Worm (Caenorhabditis elegans): ENCODE results near the gene kvs-3.

The kvs-3 gene

DNA sequence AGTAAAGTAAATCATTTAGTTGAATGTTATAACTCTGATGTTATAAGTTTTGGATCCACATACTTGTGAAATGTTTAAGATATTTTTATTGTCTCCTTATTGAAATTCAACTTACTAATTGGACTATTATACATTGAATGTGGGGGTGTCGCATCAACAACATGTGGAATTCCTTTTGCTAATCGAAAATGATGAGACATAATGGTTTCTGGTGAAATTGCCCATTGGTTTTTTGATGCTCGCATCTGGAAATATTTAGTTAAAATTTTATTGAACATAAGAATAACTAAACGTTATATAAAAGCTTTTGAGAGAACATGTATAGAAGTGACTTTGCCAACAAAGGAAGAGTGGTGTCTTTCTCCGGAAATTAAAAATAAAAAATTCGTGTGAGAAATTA is 26.2 kb upstream of the kvs-3 start, which contains the start of gene ZK682.7:
TSS of gene ZK682.7 (minus strand) at position 247 of the 400 bp plus-strand sequence.
- no peak for TF ChIP-seq lim-7 (GFP tag; IDR thresholded peaks at IDR 0.05)
- no peak for TF ChIP-seq daf-12 (tag; optimal IDR thresholded peaks at IDR 0.05)

DNA sequence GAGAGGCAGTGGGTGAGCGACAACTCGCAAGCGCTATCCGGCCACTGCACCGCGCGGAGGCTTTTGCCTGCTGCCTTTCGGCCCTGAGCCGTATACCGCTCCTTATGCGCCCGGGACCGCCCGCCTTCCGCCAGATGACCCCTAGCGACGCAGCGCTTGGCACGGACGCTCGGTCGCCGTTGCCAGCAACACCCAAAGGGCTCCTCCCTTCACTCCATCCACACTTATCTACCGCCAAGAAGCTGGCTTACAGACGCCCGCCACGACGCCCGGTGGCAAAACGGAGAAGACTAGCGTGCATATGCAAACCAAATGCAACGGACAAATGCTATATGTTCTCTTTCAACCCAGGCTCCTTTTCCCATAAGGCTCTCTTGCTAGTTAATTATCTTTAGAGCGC is 24.8 kb upstream of the kvs-3 start:
- peak in 1 of 2 experiments; percentile 62; a peak in 1 of 4 replicates for TF ChIP-seq madf-5 (GFP tag; IDR thresholded peaks at IDR 0.05)
- no peak for TF ChIP-seq Y75B8A.6 (GFP tag; IDR thresholded peaks at IDR 0.05)
- no peak for TF ChIP-seq hlh-30 (tag; optimal IDR thresholded peaks at IDR 0.05; ENCODE audit: insufficient read depth)
- peak; percentile 33; the same call in 1 of the 2 replicates for TF ChIP-seq hmg-1.1 (GFP tag; IDR thresholded peaks at IDR 0.05)
- TF ChIP-seq rbr-2 (tag; optimal IDR thresholded peaks at IDR 0.05), result peak; percentile 43
- no peak for TF ChIP-seq ztf-7 (tag; optimal IDR thresholded peaks at IDR 0.05)
- TF ChIP-seq set-16 (GFP tag; IDR thresholded peaks at IDR 0.05), result peak; percentile 98
- peak; percentile 86 for TF ChIP-seq egl-43 (GFP tag; IDR thresholded peaks at IDR 0.05)
- no peak for TF ChIP-seq pqm-1 (tag; optimal IDR thresholded peaks at IDR 0.05)
- 0 out of 2 replicates have a peak, but pooled peaks have one; percentile 5 for TF ChIP-seq vab-7 (GFP tag; IDR thresholded peaks at IDR 0.05)

DNA sequence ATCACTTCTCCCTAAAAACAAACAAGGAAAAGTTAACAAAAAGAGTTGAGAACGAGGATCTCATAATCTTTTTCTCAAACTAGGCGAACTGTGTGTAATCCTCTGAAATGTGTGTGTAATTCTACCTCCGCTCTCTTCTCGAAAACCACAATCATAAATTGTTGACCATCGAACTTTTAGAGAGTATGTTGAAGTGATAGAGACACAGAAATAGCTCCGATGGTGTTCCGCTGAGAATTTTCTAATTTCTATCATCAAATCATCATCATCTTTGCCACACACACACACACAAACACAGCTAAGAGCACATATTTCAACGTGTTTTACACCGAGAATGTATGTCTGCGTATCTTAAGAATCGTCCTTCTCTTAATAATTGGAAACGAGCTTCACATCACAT is 22.5 kb upstream of the kvs-3 start:
- TF ChIP-seq php-3 (GFP tag; IDR thresholded peaks at IDR 0.05) (no peak), zfp-3 (GFP tag; conservative IDR thresholded peaks at IDR 0.05) (no peak), lir-3 (tag; optimal IDR thresholded peaks at IDR 0.05) (no peak), unc-62 (GFP tag; optimal IDR thresholded peaks at IDR 0.05 in 1 of 2) (peak in 1 of 2 experiments; percentile 87), unc-62 (tag; optimal IDR thresholded peaks at IDR 0.05) (no peak)

DNA sequence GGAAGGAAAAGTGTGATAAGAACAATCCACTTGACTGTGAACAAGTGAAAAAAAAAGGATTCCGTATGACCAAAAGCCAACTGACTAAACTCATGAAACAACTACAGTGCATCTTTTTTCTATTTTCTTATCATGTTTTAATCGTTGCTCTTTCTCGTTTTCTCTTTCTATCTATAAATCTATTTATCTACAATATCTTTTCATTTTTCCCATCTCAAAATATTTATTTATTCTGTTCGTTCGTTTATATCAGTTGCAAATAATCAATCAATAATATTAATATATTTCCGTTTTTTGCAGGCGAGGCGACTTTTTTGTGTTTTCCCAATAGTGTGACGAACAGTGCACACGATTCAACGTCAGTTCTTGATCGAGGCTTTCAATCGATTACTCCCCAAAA is 20.8 kb upstream of the kvs-3 start, which contains the start of gene F44A2.5:
TSS of gene F44A2.5 (plus strand) at position 301 of the 400 bp plus-strand sequence.
- TF ChIP-seq nhr-25 (tag; optimal IDR thresholded peaks at IDR 0.05; ENCODE audit: borderline replicate concordance, insufficient read depth) (no peak), F44E2.7 (GFP tag; IDR thresholded peaks at IDR 0.05) (no peak), zfp-3 (GFP tag; conservative IDR thresholded peaks at IDR 0.05) (no peak), mdt-29 (GFP tag; IDR thresholded peaks at IDR 0.05) (no peak), hif-1 (tag; optimal IDR thresholded peaks at IDR 0.05) (no peak), ceh-62 (tag; optimal IDR thresholded peaks at IDR 0.05) (no peak), R02D3.7 (tag; optimal IDR thresholded peaks at IDR 0.05) (no peak), F26F4.8 (GFP tag; conservative IDR thresholded peaks at IDR 0.05) (no peak), dmd-6 (GFP tag; IDR thresholded peaks at IDR 0.05) (no peak), ama-1 (optimal IDR thresholded peaks at IDR 0.05) (no peak), ces-1 (GFP tag; optimal IDR thresholded peaks at IDR 0.05) (no peak), daf-16 (GFP tag; optimal IDR thresholded peaks at IDR 0.05) (no peak), daf-16 (tag; optimal IDR thresholded peaks at IDR 0.05) (no peak), mxl-2 (GFP tag; conservative IDR thresholded peaks at IDR 0.05) (no peak)

DNA sequence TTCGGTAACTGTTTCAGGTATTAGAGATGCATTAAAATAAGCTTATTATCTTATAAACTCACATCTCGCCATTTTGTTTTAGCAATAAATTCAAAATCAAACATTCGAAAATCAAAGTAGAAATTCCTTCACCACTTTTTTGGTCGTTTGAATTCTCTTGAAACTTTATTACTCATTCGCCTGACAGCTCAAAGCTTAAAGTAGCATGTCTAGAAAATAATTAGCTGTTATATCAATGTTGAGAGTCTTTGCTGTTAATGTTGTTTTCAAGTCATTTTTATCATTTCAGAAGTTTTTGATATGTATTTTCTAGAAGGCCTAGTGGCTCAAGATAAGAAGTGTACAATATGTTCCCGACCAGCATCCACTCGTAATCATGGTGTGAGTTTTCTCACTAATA is 15.1 kb upstream of the kvs-3 start, which contains the start of gene nhr-39:
TSS of gene nhr-39 (plus strand) at position 301 of the 400 bp plus-strand sequence.
- TF ChIP-seq madf-9 (GFP tag; conservative IDR thresholded peaks at IDR 0.05) (no peak), egl-27 (tag; optimal IDR thresholded peaks at IDR 0.05) (no peak), T26A8.4 (GFP tag; IDR thresholded peaks at IDR 0.05) (no peak), nhr-42 (GFP tag; IDR thresholded peaks at IDR 0.05) (no peak), fos-1 (tag; optimal IDR thresholded peaks at IDR 0.05) (no peak), ceh-44 (GFP tag; IDR thresholded peaks at IDR 0.05) (no peak), daf-19 (GFP tag; conservative IDR thresholded peaks at IDR 0.05) (no peak), nhr-237 (tag; optimal IDR thresholded peaks at IDR 0.05) (no peak), T20F7.1 (GFP tag; optimal IDR thresholded peaks at IDR 0.05) (no peak), tra-1 (GFP tag; IDR thresholded peaks at IDR 0.05) (no peak), fkh-10 (GFP tag; optimal IDR thresholded peaks at IDR 0.05) (no peak), F37D6.2 (tag; optimal IDR thresholded peaks at IDR 0.05) (no peak)

Measured in whole organism, L4 larva.